Worm (Caenorhabditis elegans) whole organism, young adult: Measurements from ENCODE around the gene D1005.2.

ENCODE experiments used
- C17E4.6 ChIP-seq: fragments of 200-800 bp; sonication (Bioruptor generic); IDR thresholded peaks from 2 replicates; pipeline ENCODE4 v1.3.6; 2022; ENCODE audit warnings: missing genetic modification reagents, missing genetic modification characterization, missing compliant biosample characterization
- F10E7.11 ChIP-seq: sonication (generic microtip); optimal IDR thresholded peaks from 2 replicates; lab custom pipeline; 2017; ENCODE audit warnings: mild to moderate bottlenecking, missing genetic modification characterization, moderate library complexity, missing compliant biosample characterization
- F39B2.1 ChIP-seq: fragments of 200-800 bp; sonication (Bioruptor generic); IDR thresholded peaks from 2 replicates; pipeline ENCODE4 v1.3.6; 2022; ENCODE audit warnings: missing genetic modification reagents, missing genetic modification characterization, missing compliant biosample characterization
- F55B11.4 ChIP-seq: sonication (generic microtip); optimal IDR thresholded peaks from 2 replicates; lab custom pipeline; 2016; ENCODE audit warnings: missing compliant biosample characterization, missing genetic modification characterization, borderline replicate concordance; ENCODE audit not compliant: insufficient read depth
- F57C9.4 ChIP-seq: sonication (generic microtip); optimal IDR thresholded peaks from 2 replicates; lab custom pipeline; 2017; ENCODE audit warnings: mild to moderate bottlenecking, missing genetic modification characterization, missing compliant biosample characterization
- K12H6.12 ChIP-seq: fragments of 200-800 bp; sonication (Bioruptor generic); optimal IDR thresholded peaks from 2 replicates; lab custom pipeline; 2018; ENCODE audit warnings: mild to moderate bottlenecking, missing genetic modification characterization, missing compliant biosample characterization
- Y56A3A.18 ChIP-seq: fragments of 200-800 bp; sonication (Bioruptor generic); IDR thresholded peaks from 2 replicates; pipeline ENCODE4 v1.3.6; 2022; ENCODE audit warnings: missing genetic modification reagents, missing genetic modification characterization, missing compliant biosample characterization
- Y67H2A.10 ChIP-seq: fragments of 200-800 bp; sonication (Bioruptor generic); conservative IDR thresholded peaks from 2 replicates; pipeline ENCODE4 v1.3.6; 2022; ENCODE audit warnings: missing genetic modification reagents, missing genetic modification characterization, missing compliant biosample characterization
- ZK185.1 ChIP-seq: sonication (generic microtip); optimal IDR thresholded peaks from 2 replicates; lab custom pipeline; 2016; ENCODE audit warnings: mild to moderate bottlenecking, missing genetic modification characterization, missing compliant biosample characterization; ENCODE audit not compliant: poor library complexity, severe bottlenecking
- akir-1 ChIP-seq: fragments of 200-800 bp; sonication (Bioruptor generic); optimal IDR thresholded peaks from 2 replicates; lab custom pipeline; 2018; ENCODE audit warnings: mild to moderate bottlenecking, missing genetic modification characterization, moderate library complexity, missing compliant biosample characterization
- ama-1 ChIP-seq, 3 experiments: fragments of 150-350 bp in 1 of 3; sonication (generic microtip) in 2 of 3; optimal IDR thresholded peaks; 2 replicates each; lab custom pipeline; 2014 to 2018; ENCODE audit warnings: missing biosample characterization in 2 of 3, missing genetic modification characterization in 2 of 3, missing genetic modification reagents in 2 of 3
- attf-6 ChIP-seq: fragments of 200-800 bp; sonication (Bioruptor generic); IDR thresholded peaks from 2 replicates; pipeline ENCODE4 v1.3.6; 2022; ENCODE audit warnings: missing genetic modification reagents, missing genetic modification characterization, missing compliant biosample characterization
- dpff-1 ChIP-seq: sonication (generic microtip); optimal IDR thresholded peaks from 2 replicates; lab custom pipeline; 2017; ENCODE audit warnings: mild to moderate bottlenecking, missing genetic modification characterization, missing compliant biosample characterization
- dpl-1 ChIP-seq: fragments of 150-350 bp; optimal IDR thresholded peaks from 2 replicates; lab custom pipeline; 2014; ENCODE audit warnings: missing biosample characterization, missing genetic modification reagents, missing genetic modification characterization
- egl-44 ChIP-seq: fragments of 200-800 bp; sonication (Bioruptor generic); IDR thresholded peaks from 2 replicates; pipeline ENCODE4 v1.3.6; 2022; ENCODE audit warnings: missing genetic modification reagents, missing genetic modification characterization, missing compliant biosample characterization
- ets-4 ChIP-seq: fragments of 200-800 bp; sonication (Bioruptor generic); optimal IDR thresholded peaks from 2 replicates; lab custom pipeline; 2018; ENCODE audit warnings: mild to moderate bottlenecking, missing genetic modification characterization, missing compliant biosample characterization
- him-1 ChIP-seq: sonication (generic microtip); optimal IDR thresholded peaks from 2 replicates; lab custom pipeline; 2016; ENCODE audit warnings: missing genotype, missing genetic modification reagents, missing genetic modification characterization, missing compliant biosample characterization
- hlh-12 ChIP-seq: sonication (generic microtip); optimal IDR thresholded peaks from 2 replicates; lab custom pipeline; 2016; ENCODE audit warnings: missing genetic modification characterization, missing compliant biosample characterization
- hmg-20 ChIP-seq: fragments of 200-800 bp; sonication (Bioruptor generic); IDR thresholded peaks from 2 replicates; pipeline ENCODE4 v1.3.6; 2022; ENCODE audit warnings: missing genetic modification reagents, missing genetic modification characterization, missing compliant biosample characterization
- hsf-1 ChIP-seq: fragments of 200-800 bp; sonication (Bioruptor generic); IDR thresholded peaks from 2 replicates; pipeline ENCODE4 v1.3.6; 2022; ENCODE audit warnings: missing genetic modification reagents, missing genetic modification characterization, missing compliant biosample characterization
- lin-26 ChIP-seq: fragments of 200-800 bp; sonication (Bioruptor generic); IDR thresholded peaks from 2 replicates; pipeline ENCODE4 v1.3.6; 2022; ENCODE audit warnings: missing genetic modification reagents, missing genetic modification characterization, missing compliant biosample characterization
- lin-35 ChIP-seq, 3 experiments: fragments of 150-350 bp in 2 of 3; sonication (generic microtip) in 1 of 3; optimal IDR thresholded peaks; 2 replicates each; lab custom pipeline; 2014 to 2018; ENCODE audit warnings: missing biosample characterization in 3 of 3, missing genetic modification characterization in 3 of 3, missing genetic modification reagents in 3 of 3
- lin-54 ChIP-seq: fragments of 200-800 bp; sonication (Bioruptor generic); optimal IDR thresholded peaks from 2 replicates; lab custom pipeline; 2018; ENCODE audit warnings: mild to moderate bottlenecking, missing genetic modification characterization, missing compliant biosample characterization
- lir-1 ChIP-seq: fragments of 200-800 bp; sonication (Bioruptor generic); conservative IDR thresholded peaks from 2 replicates; pipeline ENCODE4 v1.3.6; 2022; ENCODE audit warnings: missing genetic modification reagents, missing genetic modification characterization, missing compliant biosample characterization
- lsl-1 ChIP-seq: fragments of 200-800 bp; sonication (Bioruptor generic); optimal IDR thresholded peaks from 2 replicates; lab custom pipeline; 2018; ENCODE audit warnings: mild to moderate bottlenecking, missing genetic modification characterization, moderate library complexity, missing compliant biosample characterization
- madf-10 ChIP-seq: sonication (generic microtip); optimal IDR thresholded peaks from 2 replicates; lab custom pipeline; 2016; ENCODE audit warnings: mild to moderate bottlenecking, missing genetic modification characterization, missing compliant biosample characterization
- madf-3 ChIP-seq: fragments of 200-800 bp; sonication (Bioruptor generic); IDR thresholded peaks from 2 replicates; pipeline ENCODE4 v1.3.6; 2022; ENCODE audit warnings: missing genetic modification reagents, missing genetic modification characterization, missing compliant biosample characterization
- madf-8 ChIP-seq: fragments of 200-800 bp; sonication (Bioruptor generic); conservative IDR thresholded peaks from 2 replicates; pipeline ENCODE4 v1.3.6; 2022; ENCODE audit warnings: missing genetic modification reagents, missing genetic modification characterization, missing compliant biosample characterization
- mcd-1 ChIP-seq: fragments of 200-800 bp; sonication (Bioruptor generic); IDR thresholded peaks from 2 replicates; pipeline ENCODE4 v1.3.6; 2022; ENCODE audit warnings: missing genetic modification reagents, missing genetic modification characterization, missing compliant biosample characterization
- nfya-2 ChIP-seq: fragments of 200-800 bp; sonication (Bioruptor generic); IDR thresholded peaks from 2 replicates; pipeline ENCODE4 v1.3.6; 2022; ENCODE audit warnings: missing genetic modification reagents, missing genetic modification characterization, missing compliant biosample characterization
- nhr-27 ChIP-seq: fragments of 200-800 bp; sonication (Bioruptor generic); optimal IDR thresholded peaks from 2 replicates; lab custom pipeline; 2018; ENCODE audit warnings: mild to moderate bottlenecking, missing genetic modification characterization, moderate library complexity, missing compliant biosample characterization
- pbrm-1 ChIP-seq: fragments of 200-800 bp; sonication (Bioruptor generic); IDR thresholded peaks from 2 replicates; pipeline ENCODE4 v1.3.6; 2022; ENCODE audit warnings: missing genetic modification reagents, missing genetic modification characterization, missing compliant biosample characterization
- pha-4 ChIP-seq: fragments of 150-350 bp; sonication (generic microtip); optimal IDR thresholded peaks from 2 replicates; lab custom pipeline; 2014; ENCODE audit warnings: missing biosample characterization, missing genetic modification reagents, missing genetic modification characterization
- rcor-1 ChIP-seq: fragments of 200-800 bp; sonication (Bioruptor generic); IDR thresholded peaks from 2 replicates; pipeline ENCODE4 v1.3.6; 2022; ENCODE audit warnings: missing genetic modification reagents, missing genetic modification characterization, missing compliant biosample characterization
- rpc-1 ChIP-seq, 2 experiments: fragments of 150-350 bp in 1 of 2; sonication (generic microtip) in 1 of 2; optimal IDR thresholded peaks; 2 replicates each; lab custom pipeline; 2014 to 2018; ENCODE audit warnings: missing biosample characterization in 1 of 2, missing genetic modification characterization in 1 of 2, missing genetic modification reagents in 1 of 2, missing genotype in 1 of 2
- sdz-38 ChIP-seq: sonication (generic microtip); optimal IDR thresholded peaks from 2 replicates; lab custom pipeline; 2016; ENCODE audit warnings: missing genotype, missing genetic modification characterization, missing compliant biosample characterization
- snpc-3.4 ChIP-seq: sonication (generic microtip); optimal IDR thresholded peaks from 2 replicates; lab custom pipeline; 2017; ENCODE audit warnings: missing genetic modification characterization, mild to moderate bottlenecking, missing compliant biosample characterization, antibody characterized with exemption, moderate library complexity, missing genotype, missing genetic modification reagents
- snpc-4 ChIP-seq, 5 experiments: fragments of 150-350 bp in 1 of 5; sonication (generic microtip) in 4 of 5; optimal IDR thresholded peaks; 2 replicates each; lab custom pipeline; 2014 to 2018; ENCODE audit warnings: missing genetic modification characterization in 5 of 5, missing biosample characterization in 3 of 5, antibody characterized with exemption in 2 of 5, mild to moderate bottlenecking in 2 of 5, missing compliant biosample characterization in 2 of 5, missing genotype in 2 of 5, moderate library complexity in 2 of 5, missing genetic modification reagents in 1 of 5
- tbx-9 ChIP-seq: sonication (generic microtip); optimal IDR thresholded peaks from 2 replicates; lab custom pipeline; 2016; ENCODE audit warnings: borderline replicate concordance, missing genetic modification characterization, inconsistent platforms, missing compliant biosample characterization
- unc-62 ChIP-seq: fragments of 150-350 bp; optimal IDR thresholded peaks from 2 replicates; lab custom pipeline; 2014; ENCODE audit warnings: missing biosample characterization, missing genetic modification reagents, missing genetic modification characterization
- ztf-3 ChIP-seq: fragments of 200-800 bp; sonication (Bioruptor generic); optimal IDR thresholded peaks from 2 replicates; lab custom pipeline; 2018; ENCODE audit warnings: mild to moderate bottlenecking, missing genetic modification characterization, missing compliant biosample characterization

The D1005.2 gene

ce11 chrX:1458793-1459192 is at the start of gene D1005.2:
Gene D1005.2, plus strand, starts transcription at chrX:1459022.
- TF ChIP-seq dpff-1 (tag; lab: Kevin White, UChicago) = no peak
- TF ChIP-seq nhr-27 (tag; lab: Kevin White, UChicago) = no peak
- no peak for TF ChIP-seq lin-26 (GFP tag; lab: Robert Waterston, UW)
- no peak for TF ChIP-seq snpc-3.4 (tag; lab: Kevin White, UChicago)
- no peak for TF ChIP-seq tbx-9 (tag; lab: Kevin White, UChicago)
- no peak for TF ChIP-seq sdz-38 (tag; lab: Kevin White, UChicago)
- no peak for TF ChIP-seq ztf-3 (GFP tag; lab: Kevin White, UChicago)
- no peak for TF ChIP-seq nfya-2 (GFP tag; lab: Robert Waterston, UW)
- TF ChIP-seq madf-10 = no peak
- no peak for TF ChIP-seq ZK185.1 (tag; lab: Kevin White, UChicago)

- TF ChIP-seq nfya-2 (GFP tag; lab: Robert Waterston, UW) (no peak), F55B11.4 (tag; lab: Kevin White, UChicago) (no peak), F39B2.1 (no peak), madf-3 (GFP tag; lab: Robert Waterston, UW) (no peak), lin-35 (GFP tag; optimal IDR thresholded peaks at IDR 0.05; lab: Kevin White, UChicago) (no peak), akir-1 (GFP tag; lab: Kevin White, UChicago) (no peak), snpc-4 (GFP tag; optimal IDR thresholded peaks at IDR 0.05; lab: Kevin White, UChicago) (no peak), snpc-4 (tag; optimal IDR thresholded peaks at IDR 0.05; lab: Kevin White, UChicago) (no peak), C17E4.6 (GFP tag; lab: Robert Waterston, UW) (no peak), rpc-1 (optimal IDR thresholded peaks at IDR 0.05; lab: Kevin White, UChicago) (no peak), rpc-1 (tag; optimal IDR thresholded peaks at IDR 0.05; lab: Kevin White, UChicago) (no peak), lsl-1 (GFP tag; lab: Kevin White, UChicago) (no peak), pbrm-1 (no peak), Y67H2A.10 (GFP tag; lab: Robert Waterston, UW) (no peak), ztf-3 (GFP tag; lab: Kevin White, UChicago) (no peak), egl-44 (no peak), pha-4 (tag; lab: Kevin White, UChicago) (no peak), ets-4 (GFP tag; lab: Kevin White, UChicago) (no peak)
- TF ChIP-seq, all 124 proteins: peak for 0
These were observed 49.6 kb upstream of the D1005.2 start for ce11 chrX:1409224-1409623.

- no peak for TF ChIP-seq him-1 (tag; lab: Kevin White, UChicago)
- TF ChIP-seq attf-6 (GFP tag; lab: Robert Waterston, UW) = no peak
- no peak for TF ChIP-seq madf-8 (GFP tag; lab: Robert Waterston, UW)
- TF ChIP-seq lin-54 (GFP tag; lab: Kevin White, UChicago) = no peak
- no peak for TF ChIP-seq rcor-1 (GFP tag; lab: Robert Waterston, UW)
- no peak for TF ChIP-seq K12H6.12 (tag; lab: Kevin White, UChicago)
- no peak for TF ChIP-seq dpl-1 (GFP tag; lab: Kevin White, UChicago)
- TF ChIP-seq ama-1 (optimal IDR thresholded peaks at IDR 0.05; lab: Kevin White, UChicago) = no peak
- no peak for TF ChIP-seq ama-1 (GFP tag; optimal IDR thresholded peaks at IDR 0.05; lab: Kevin White, UChicago)
- TF ChIP-seq lir-1 = no peak
- no peak for TF ChIP-seq unc-62 (GFP tag; lab: Kevin White, UChicago)
- TF ChIP-seq hsf-1 (GFP tag; lab: Robert Waterston, UW) = no peak
- no peak for TF ChIP-seq F10E7.11 (tag; lab: Kevin White, UChicago)
- TF ChIP-seq lsl-1 (GFP tag; lab: Kevin White, UChicago) = no peak
- TF ChIP-seq hmg-20 (GFP tag; lab: Robert Waterston, UW) = no peak
- no peak for TF ChIP-seq hlh-12 (tag; lab: Kevin White, UChicago)
- TF ChIP-seq ztf-3 (GFP tag; lab: Kevin White, UChicago) = no peak
- TF ChIP-seq mcd-1 = no peak
- no peak for TF ChIP-seq sdz-38 (tag; lab: Kevin White, UChicago)
- TF ChIP-seq F57C9.4 (tag; lab: Kevin White, UChicago) = no peak
- no peak for TF ChIP-seq Y56A3A.18 (GFP tag; lab: Robert Waterston, UW)
These were observed 48.3 kb upstream of the D1005.2 start, which contains the start of gene abu-2 for ce11 chrX:1410552-1410951. Gene abu-2, minus strand, starts transcription at chrX:1410652.
